Worm (Caenorhabditis elegans) whole organism, midembryonic: ENCODE data around the gene F45E1.4.

Experiments
- flt-1 ChIP-seq: fragments of 200-800 bp; sonication (Bioruptor generic); IDR thresholded peaks from 2 replicates; pipeline ENCODE4 v1.3.6; 2022; ENCODE audit warnings: missing genetic modification characterization, missing compliant biosample characterization
- tab-1 ChIP-seq: fragments of 200-800 bp; sonication (Bioruptor generic); IDR thresholded peaks from 2 replicates; pipeline ENCODE4 v1.3.6; 2022; ENCODE audit warnings: missing genetic modification characterization, missing compliant biosample characterization
- ztf-23 ChIP-seq: fragments of 200-800 bp; sonication (Bioruptor generic); IDR thresholded peaks from 2 replicates; pipeline ENCODE4 v1.3.6; 2022; ENCODE audit warnings: missing genetic modification reagents, missing genetic modification characterization, missing compliant biosample characterization

ce11 chrX:8019665-8020064, 33.9 kb downstream of the F45E1.4 start:
- 0 out of 2 replicates have a peak, but pooled peaks have one; percentile 12 for TF ChIP-seq ztf-23
- TF ChIP-seq flt-1 = peak; percentile 75; the same call in 1 of the 2 replicates
- peak; percentile 41; the same call in 1 of the 2 replicates for TF ChIP-seq tab-1 (GFP tag; lab: Robert Waterston, UW)
